Fruit fly (Drosophila melanogaster) whole organism, wandering third instar larva: Measurements from ENCODE around the gene mib1.
A peak's percentile ranks its signal among the peaks of the same experiment; 100 is the strongest.

Experiments used
- Abd-B ChIP-seq: fragments of >200 bp; optimal IDR thresholded peaks from 2 replicates; lab custom pipeline; 2017; ENCODE audit warnings: missing biosample characterization, missing genetic modification characterization
- CG32264 ChIP-seq: fragments of 200-800 bp; sonication (Bioruptor generic); optimal IDR thresholded peaks from 2 replicates; lab custom pipeline; 2016; ENCODE audit warnings: missing biosample characterization, missing genetic modification characterization
- CG9705 ChIP-seq: fragments of 200-800 bp; sonication (Bioruptor generic); optimal IDR thresholded peaks from 2 replicates; lab custom pipeline; 2018; ENCODE audit warnings: missing biosample characterization, mild to moderate bottlenecking, missing genetic modification characterization
- CrebA ChIP-seq: fragments of 200-800 bp; sonication (Bioruptor generic); optimal IDR thresholded peaks from 2 replicates; lab custom pipeline; 2016; ENCODE audit warnings: missing biosample characterization, mild to moderate bottlenecking, missing genetic modification characterization, borderline replicate concordance
- Dfd ChIP-seq: fragments of >200 bp; optimal IDR thresholded peaks from 2 replicates; lab custom pipeline; 2017; ENCODE audit warnings: missing biosample characterization, missing genetic modification characterization
- Dif ChIP-seq: fragments of 200-275, 200-300 bp; sonication (Bioruptor generic); optimal IDR thresholded peaks from 2 replicates; lab custom pipeline; 2018; ENCODE audit warnings: missing biosample characterization, missing genetic modification characterization; ENCODE audit not compliant: partially characterized antibody
- GATAd ChIP-seq: sonication (Bioruptor generic); optimal IDR thresholded peaks from 2 replicates; lab custom pipeline; 2016; ENCODE audit warnings: missing biosample characterization, missing genetic modification characterization
- HLH106 ChIP-seq: fragments of 200-800 bp; optimal IDR thresholded peaks from 3 replicates; lab custom pipeline; 2019; ENCODE audit warnings: missing biosample characterization, mild to moderate bottlenecking, missing genetic modification characterization, moderate library complexity
- Hnf4 ChIP-seq: fragments of 200-800 bp; sonication (Bioruptor generic); optimal IDR thresholded peaks from 2 replicates; lab custom pipeline; 2016; ENCODE audit warnings: missing biosample characterization, mild to moderate bottlenecking, missing genetic modification characterization
- Hr78 ChIP-seq: fragments of >200 bp; optimal IDR thresholded peaks from 2 replicates; lab custom pipeline; 2017; ENCODE audit warnings: missing biosample characterization, missing genetic modification characterization
- Hr83 ChIP-seq: fragments of 200-300 bp; sonication (Bioruptor generic); optimal IDR thresholded peaks from 2 replicates; lab custom pipeline; 2016; ENCODE audit warnings: missing biosample characterization, mild to moderate bottlenecking, missing genetic modification characterization, moderate library complexity; ENCODE audit not compliant: poor library complexity, severe bottlenecking
- Jra ChIP-seq: sonication (Bioruptor generic); optimal IDR thresholded peaks from 2 replicates; lab custom pipeline; 2016; ENCODE audit warnings: missing biosample characterization, missing genetic modification characterization
- Mio ChIP-seq: sonication (Bioruptor generic); optimal IDR thresholded peaks from 2 replicates; lab custom pipeline; 2016; ENCODE audit warnings: missing biosample characterization, missing genetic modification characterization
- Myc ChIP-seq: fragments of >200 bp; optimal IDR thresholded peaks from 2 replicates; lab custom pipeline; 2017
- N ChIP-seq: fragments of >200 bp; optimal IDR thresholded peaks from 2 replicates; lab custom pipeline; 2018; ENCODE audit warnings: missing biosample characterization, missing external identifiers, missing genetic modification characterization
- OdsH ChIP-seq: fragments of 200-800 bp; sonication (Bioruptor generic); optimal IDR thresholded peaks from 2 replicates; lab custom pipeline; 2016; ENCODE audit warnings: missing biosample characterization, mild to moderate bottlenecking, missing genetic modification characterization
- Rel ChIP-seq, 2 experiments: fragments of 200-800 bp; sonication (Bioruptor generic) in 1 of 2; optimal IDR thresholded peaks; 2 replicates in 1 of 2; 3 replicates in 1 of 2; lab custom pipeline; 2016 to 2019; ENCODE audit warnings: mild to moderate bottlenecking in 2 of 2, missing biosample characterization in 2 of 2, missing genetic modification characterization in 2 of 2, moderate library complexity in 1 of 2
- Sp1 ChIP-seq: fragments of 200-800 bp; sonication (Bioruptor generic); optimal IDR thresholded peaks from 3 replicates; lab custom pipeline; 2019; ENCODE audit warnings: missing biosample characterization, mild to moderate bottlenecking, missing genetic modification characterization, moderate library complexity
- Vsx2 ChIP-seq: fragments of 200-300, 225-300 bp; sonication (Bioruptor generic); optimal IDR thresholded peaks from 2 replicates; lab custom pipeline; 2018; ENCODE audit warnings: missing biosample characterization, missing genetic modification characterization; ENCODE audit not compliant: partially characterized antibody
- br ChIP-seq: fragments of 200-800 bp; sonication (Bioruptor generic); optimal IDR thresholded peaks from 2 replicates; lab custom pipeline; 2016; ENCODE audit warnings: missing biosample characterization, missing genetic modification characterization
- brk ChIP-seq: fragments of 200-800 bp; sonication (Bioruptor generic); optimal IDR thresholded peaks from 2 replicates; lab custom pipeline; 2016; ENCODE audit warnings: missing biosample characterization, mild to moderate bottlenecking, missing genetic modification characterization
- dl ChIP-seq, 2 experiments: fragments of 175-275, 200-275 bp in 1 of 2; fragments of 200-275 bp in 1 of 2; sonication (Bioruptor generic); optimal IDR thresholded peaks; lab custom pipeline; 2018; ENCODE audit warnings: mild to moderate bottlenecking in 2 of 2, missing biosample characterization in 2 of 2, missing genetic modification characterization in 2 of 2, moderate library complexity in 2 of 2; ENCODE audit not compliant: partially characterized antibody in 2 of 2, insufficient read depth in 1 of 2
- dmrt93B ChIP-seq: fragments of 200-800 bp; sonication (Bioruptor generic); optimal IDR thresholded peaks from 2 replicates; lab custom pipeline; 2018; ENCODE audit warnings: missing biosample characterization, mild to moderate bottlenecking, missing genetic modification characterization
- dsf ChIP-seq: sonication (Bioruptor generic); optimal IDR thresholded peaks from 2 replicates; lab custom pipeline; 2016; ENCODE audit warnings: missing biosample characterization, missing genetic modification characterization, borderline replicate concordance
- ey ChIP-seq: fragments of 200-800 bp; sonication (Bioruptor generic); optimal IDR thresholded peaks from 2 replicates; lab custom pipeline; 2016; ENCODE audit warnings: missing biosample characterization, missing genetic modification characterization
- foxo ChIP-seq, 2 experiments: fragments of 200-800 bp; sonication (Bioruptor generic); optimal IDR thresholded peaks; 2 replicates in 1 of 2; 3 replicates in 1 of 2; lab custom pipeline; 2016 to 2017; ENCODE audit warnings: missing biosample characterization in 2 of 2, missing genetic modification characterization in 2 of 2
- fru ChIP-seq: fragments of 200-800 bp; sonication (Bioruptor generic); optimal IDR thresholded peaks from 3 replicates; lab custom pipeline; 2016; ENCODE audit warnings: missing biosample characterization, mild to moderate bottlenecking, missing genetic modification characterization
- h ChIP-seq: fragments of 200-800 bp; sonication (Bioruptor generic); optimal IDR thresholded peaks from 3 replicates; lab custom pipeline; 2016; ENCODE audit warnings: missing biosample characterization, mild to moderate bottlenecking, missing genetic modification characterization
- jim ChIP-seq: fragments of 175-275, 200-325 bp; sonication (Bioruptor generic); optimal IDR thresholded peaks from 2 replicates; lab custom pipeline; 2016; ENCODE audit warnings: missing biosample characterization, mild to moderate bottlenecking, missing genetic modification characterization
- lola ChIP-seq: fragments of >200 bp; optimal IDR thresholded peaks from 2 replicates; lab custom pipeline; 2017; ENCODE audit warnings: missing biosample characterization, missing genetic modification characterization
- pan ChIP-seq: fragments of >200 bp; optimal IDR thresholded peaks from 2 replicates; lab custom pipeline; 2017
- psq ChIP-seq: fragments of 200-800 bp; sonication (Bioruptor generic); optimal IDR thresholded peaks from 3 replicates; lab custom pipeline; 2017; ENCODE audit warnings: missing biosample characterization, mild to moderate bottlenecking, missing genetic modification characterization, moderate library complexity
- rgr ChIP-seq: fragments of 200-800 bp; sonication (Bioruptor generic); optimal IDR thresholded peaks from 3 replicates; lab custom pipeline; 2016; ENCODE audit warnings: missing biosample characterization, mild to moderate bottlenecking, missing genetic modification characterization
- sage ChIP-seq: fragments of 200-800 bp; sonication (Bioruptor generic); optimal IDR thresholded peaks from 2 replicates; lab custom pipeline; 2016; ENCODE audit warnings: missing biosample characterization, mild to moderate bottlenecking, missing genetic modification characterization
- sv ChIP-seq: fragments of 200-800 bp; sonication (Bioruptor generic); optimal IDR thresholded peaks from 3 replicates; lab custom pipeline; 2016; ENCODE audit warnings: missing biosample characterization, missing genetic modification characterization
- tai ChIP-seq: sonication (Bioruptor generic); optimal IDR thresholded peaks from 2 replicates; lab custom pipeline; 2016; ENCODE audit warnings: missing biosample characterization, missing genetic modification characterization
- usp ChIP-seq: fragments of >200 bp; optimal IDR thresholded peaks from 2 replicates; lab custom pipeline; 2017; ENCODE audit warnings: missing biosample characterization, missing genetic modification characterization
- woc ChIP-seq: sonication (Bioruptor generic); optimal IDR thresholded peaks from 2 replicates; lab custom pipeline; 2016; ENCODE audit warnings: missing biosample characterization, mild to moderate bottlenecking, missing genetic modification characterization

mib1 gene

DNA sequence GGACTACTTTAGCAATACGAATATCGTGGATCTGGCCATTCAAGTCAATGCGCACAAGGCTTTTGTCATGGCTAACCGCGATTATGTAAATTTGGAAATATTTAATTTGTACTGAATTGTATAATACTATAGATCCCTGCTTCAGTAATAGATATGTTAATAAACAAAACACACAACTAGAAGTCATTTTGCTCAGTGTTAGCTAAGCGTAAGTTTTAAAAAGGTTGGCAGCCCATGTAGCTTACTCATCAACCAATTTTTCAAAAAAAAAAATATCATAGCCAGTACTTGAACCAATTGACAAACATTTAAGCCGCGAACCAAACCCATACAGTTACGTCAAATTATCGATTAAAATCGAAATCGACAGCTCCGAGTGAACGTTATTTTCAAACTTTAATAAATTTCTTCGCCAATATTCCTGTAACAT, 25.5 kb upstream of the mib1 start:
- TF ChIP-seq Vsx2 (GFP tag; lab: Kevin White, UChicago): no peak
- TF ChIP-seq Hr78 (GFP tag; lab: Kevin White, UChicago): no peak
- peak in 1 of 2 experiments; percentile 75 for TF ChIP-seq foxo (GFP tag; optimal IDR thresholded peaks at IDR 0.05; lab: Kevin White, UChicago)
- no peak for TF ChIP-seq Mio (GFP tag; lab: Kevin White, UChicago)
- TF ChIP-seq Dif: no peak
- no peak for TF ChIP-seq dl (GFP tag; optimal IDR thresholded peaks at IDR 0.05; lab: Kevin White, UChicago; ENCODE audit: insufficient read depth in 1 of 2, partially characterized antibody in 2 of 2)
- TF ChIP-seq sv (GFP tag; lab: Kevin White, UChicago): peak; percentile 66
- peak; percentile 76 for TF ChIP-seq rgr (GFP tag; lab: Kevin White, UChicago)
- no peak for TF ChIP-seq usp (GFP tag; lab: Kevin White, UChicago)
- TF ChIP-seq ey (GFP tag; lab: Kevin White, UChicago): peak; percentile 54
- TF ChIP-seq psq (GFP tag; lab: Kevin White, UChicago): peak; percentile 21
- peak; percentile 46 for TF ChIP-seq Hr83 (GFP tag; lab: Kevin White, UChicago)
- no peak for TF ChIP-seq lola (GFP tag; lab: Kevin White, UChicago)
- peak; percentile 51 for TF ChIP-seq OdsH (GFP tag; lab: Kevin White, UChicago)
- TF ChIP-seq Rel (GFP tag; optimal IDR thresholded peaks at IDR 0.05; lab: Kevin White, UChicago): no peak
- peak; percentile 22 for TF ChIP-seq Rel (tag; optimal IDR thresholded peaks at IDR 0.05; lab: Kevin White, UChicago)
- peak; percentile 18 for TF ChIP-seq tai
- peak; percentile 63 for TF ChIP-seq HLH106 (tag; lab: Kevin White, UChicago)
- TF ChIP-seq GATAd (GFP tag; lab: Kevin White, UChicago): no peak
- peak; percentile 66 for TF ChIP-seq brk (GFP tag; lab: Kevin White, UChicago)
- TF ChIP-seq jim: no peak
- TF ChIP-seq Hnf4 (GFP tag; lab: Kevin White, UChicago): peak; percentile 57
- no peak for TF ChIP-seq Abd-B (GFP tag; lab: Kevin White, UChicago)
- peak; percentile 31 for TF ChIP-seq dmrt93B (GFP tag; lab: Kevin White, UChicago)
- peak; percentile 70 for TF ChIP-seq h (GFP tag; lab: Kevin White, UChicago)
- TF ChIP-seq Dfd: no peak
- peak; percentile 39 for TF ChIP-seq woc (GFP tag; lab: Kevin White, UChicago)
- peak; percentile 4 for TF ChIP-seq CG9705 (GFP tag; lab: Kevin White, UChicago)
- TF ChIP-seq dsf (GFP tag; lab: Kevin White, UChicago): no peak
- TF ChIP-seq Myc (lab: Kevin White, UChicago): no peak
- peak; percentile 73 for TF ChIP-seq fru
- TF ChIP-seq Jra (GFP tag; lab: Kevin White, UChicago): peak; percentile 52
- TF ChIP-seq CrebA (GFP tag; lab: Kevin White, UChicago): no peak
- TF ChIP-seq CG32264 (GFP tag; lab: Kevin White, UChicago): peak; percentile 31
- TF ChIP-seq br (GFP tag; lab: Kevin White, UChicago): peak; percentile 55
- TF ChIP-seq pan (lab: Kevin White, UChicago): no peak
- TF ChIP-seq Sp1 (GFP tag; lab: Kevin White, UChicago): peak; percentile 47
- TF ChIP-seq sage (GFP tag; lab: Kevin White, UChicago): no peak
- no peak for TF ChIP-seq N (GFP tag; lab: Kevin White, UChicago)

DNA sequence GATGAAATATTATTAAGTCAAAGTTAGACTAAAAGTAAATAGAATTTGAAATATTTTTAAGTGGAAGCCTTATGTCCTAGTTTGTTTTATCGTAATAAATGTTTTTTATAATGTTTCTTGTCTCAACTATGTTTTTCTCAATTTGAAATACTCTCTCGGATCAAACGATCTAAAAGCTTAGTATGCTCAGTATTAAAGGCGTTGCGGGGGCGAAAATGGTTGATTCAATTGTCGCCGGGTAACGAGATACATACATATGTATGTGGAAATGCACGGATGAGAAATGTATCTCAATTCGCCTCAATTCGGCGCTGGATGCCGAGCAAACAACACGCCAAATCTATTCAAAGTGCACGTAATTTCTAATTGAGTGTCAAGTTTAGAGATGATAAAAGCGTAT, 23.6 kb upstream of the mib1 start, which contains the start of gene CG5895:
Gene CG5895 (plus strand): TSS at position 301 of the 400 bp plus-strand sequence.
- no peak for TF ChIP-seq CrebA (GFP tag; lab: Kevin White, UChicago)
- TF ChIP-seq Myc (lab: Kevin White, UChicago): no peak
- TF ChIP-seq HLH106 (tag; lab: Kevin White, UChicago): no peak
- no peak for TF ChIP-seq fru
- no peak for TF ChIP-seq CG32264 (GFP tag; lab: Kevin White, UChicago)
- no peak for TF ChIP-seq OdsH (GFP tag; lab: Kevin White, UChicago)
- TF ChIP-seq sv (GFP tag; lab: Kevin White, UChicago): no peak
- TF ChIP-seq Abd-B (GFP tag; lab: Kevin White, UChicago): no peak
- no peak for TF ChIP-seq Hr78 (GFP tag; lab: Kevin White, UChicago)
- no peak for TF ChIP-seq Dfd
- TF ChIP-seq psq (GFP tag; lab: Kevin White, UChicago): no peak
- TF ChIP-seq sage (GFP tag; lab: Kevin White, UChicago): no peak
- TF ChIP-seq ey (GFP tag; lab: Kevin White, UChicago): no peak
- TF ChIP-seq Hr83 (GFP tag; lab: Kevin White, UChicago): no peak
- TF ChIP-seq usp (GFP tag; lab: Kevin White, UChicago): no peak
- TF ChIP-seq br (GFP tag; lab: Kevin White, UChicago): no peak
- TF ChIP-seq CG9705 (GFP tag; lab: Kevin White, UChicago): no peak
- no peak for TF ChIP-seq Dif
- no peak for TF ChIP-seq dsf (GFP tag; lab: Kevin White, UChicago)
